Fruit fly (Drosophila melanogaster) S2 (cell line): ENCODE data around the gene CG13784.

Source experiments
- CG8478 ChIP-seq: fragments of >200 bp; optimal IDR thresholded peaks from 2 replicates; lab custom pipeline; 2018
- CTCF ChIP-seq, 2 experiments: fragments of >200 bp; optimal IDR thresholded peaks; 2 replicates each; lab custom pipeline; 2018

CG13784 gene

DNA sequence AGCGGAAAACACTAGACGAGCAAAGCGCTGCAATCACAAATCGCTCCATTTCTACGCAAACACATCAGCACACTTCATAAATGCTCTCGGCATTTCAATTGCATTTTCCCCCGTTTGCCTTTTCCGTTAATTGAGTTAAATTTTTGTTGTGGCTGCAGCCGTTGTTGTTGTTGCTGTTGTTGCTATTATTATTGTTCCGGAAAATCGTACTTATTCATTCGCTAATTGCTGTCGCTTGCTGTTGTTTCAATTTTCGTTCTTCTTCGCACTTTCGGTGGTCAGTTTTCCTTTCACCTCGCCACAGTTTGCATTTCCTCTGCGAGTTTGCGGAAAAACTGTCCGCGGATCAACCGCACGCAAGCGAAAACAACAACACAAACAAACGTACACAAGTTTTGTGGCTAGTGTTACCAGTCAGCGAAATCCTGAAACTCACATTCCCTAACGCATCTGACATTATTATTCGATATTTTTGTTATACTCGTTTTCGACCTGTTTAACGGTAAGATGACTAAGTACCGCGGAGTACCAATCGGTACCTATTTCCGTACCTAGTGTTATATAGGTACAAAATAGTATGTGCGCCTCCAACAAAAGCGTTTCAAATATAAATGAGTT lies at the start of gene CG13784:
Gene CG13784, minus strand, starts transcription at position 384 of the 618 bp plus-strand sequence.
- TF ChIP-seq CG8478 (lab: Kevin White, UChicago) (no peak), CTCF (optimal IDR thresholded peaks at IDR 0.05; lab: Kevin White, UChicago) (peak; percentile 30 to 46)

DNA sequence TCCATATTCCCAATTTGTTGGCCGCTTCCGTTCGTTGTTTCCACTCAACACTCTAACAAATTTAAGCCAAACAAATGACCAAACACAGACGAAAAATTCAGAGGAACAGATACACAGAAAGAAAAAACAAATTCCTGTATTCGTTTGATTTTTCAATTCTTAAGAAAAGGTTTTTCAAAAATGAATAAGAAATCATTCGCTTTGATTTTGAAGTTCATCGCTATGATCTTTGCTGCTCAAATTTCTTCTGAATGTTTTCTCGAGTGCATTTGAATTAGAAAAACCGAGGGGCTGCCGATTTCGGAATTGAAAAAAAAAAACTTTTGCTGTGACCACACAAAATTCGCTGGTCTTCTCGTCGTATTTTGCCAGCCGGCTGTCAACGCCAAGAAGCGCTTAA lies 46.1 kb upstream of the CG13784 start:
- TF ChIP-seq CG8478 (lab: Kevin White, UChicago) (no peak), CTCF (optimal IDR thresholded peaks at IDR 0.05; lab: Kevin White, UChicago) (no peak)

DNA sequence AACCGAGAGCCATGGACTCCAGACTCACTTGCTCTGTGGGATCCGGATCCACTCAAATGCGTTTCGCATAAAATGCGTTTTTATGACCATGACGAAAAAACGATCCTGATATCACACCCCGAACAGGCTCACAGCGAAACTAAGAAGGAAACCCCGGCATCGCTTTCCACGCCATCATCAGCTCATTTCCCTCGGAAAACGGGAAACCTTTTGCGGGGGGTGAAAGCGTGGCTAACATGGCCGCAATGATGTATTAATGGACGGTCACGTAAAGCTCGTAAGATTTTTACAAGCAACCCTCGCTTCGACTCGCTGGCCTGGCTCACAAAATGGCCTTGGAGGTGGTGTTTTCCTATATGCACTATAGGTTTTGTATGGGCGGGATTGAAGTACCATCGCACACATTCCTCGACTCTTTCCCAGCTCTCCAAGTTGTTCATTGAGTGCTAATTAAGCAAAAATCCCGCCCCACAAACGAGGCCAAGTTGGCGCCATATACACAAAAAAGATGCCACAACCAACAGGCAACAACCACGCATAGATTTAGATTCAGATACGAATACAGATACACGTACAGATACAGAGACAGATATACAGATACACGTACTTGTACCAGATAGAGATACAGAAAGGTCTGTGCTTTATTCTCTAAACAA lies 45.2 kb upstream of the CG13784 start:
- TF ChIP-seq CG8478 (lab: Kevin White, UChicago) (no peak), CTCF (optimal IDR thresholded peaks at IDR 0.05; lab: Kevin White, UChicago) (no peak)

DNA sequence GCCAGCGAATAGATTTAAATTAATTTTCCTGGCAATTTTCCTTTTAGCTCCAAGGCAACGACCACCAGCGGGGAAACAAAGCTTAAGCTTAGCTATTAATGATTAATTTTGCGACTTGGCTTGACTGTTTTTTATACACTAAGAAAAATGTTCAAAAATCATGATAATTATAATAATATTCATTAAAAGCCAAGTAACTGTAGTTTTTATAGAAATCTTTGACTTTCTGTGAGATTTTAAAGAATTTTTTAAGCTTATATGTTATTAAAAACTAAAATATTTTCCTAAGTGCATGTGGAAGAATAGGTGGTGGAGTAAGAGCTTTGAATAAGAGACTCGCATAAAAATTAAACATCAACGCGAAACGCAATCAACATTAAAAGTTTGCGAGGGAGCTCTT lies 44.6 kb upstream of the CG13784 start:
- TF ChIP-seq CTCF (optimal IDR thresholded peaks at IDR 0.05; lab: Kevin White, UChicago) (no peak), CG8478 (lab: Kevin White, UChicago) (no peak)

DNA sequence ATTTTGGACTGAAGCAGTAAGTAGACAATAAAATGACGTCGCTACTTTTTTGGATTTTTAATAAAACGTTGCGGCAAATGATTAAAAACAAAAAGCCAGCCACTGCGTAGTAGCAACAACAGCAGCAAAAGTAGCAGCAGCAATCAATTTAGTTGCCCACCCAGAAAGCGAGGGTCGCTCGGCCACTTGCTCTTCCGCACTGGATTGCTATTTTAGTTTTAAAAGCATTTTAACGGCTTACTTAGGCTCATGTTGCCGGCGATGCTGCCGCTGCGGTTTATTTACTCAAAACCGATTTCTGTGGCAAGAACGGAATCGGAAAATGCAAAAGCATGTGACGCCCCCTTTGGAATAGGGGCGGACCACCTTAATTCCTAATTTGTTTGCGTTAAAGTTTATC lies 42.7 kb upstream of the CG13784 start:
- TF ChIP-seq CTCF (optimal IDR thresholded peaks at IDR 0.05; lab: Kevin White, UChicago) (no peak), CG8478 (lab: Kevin White, UChicago) (no peak)

DNA sequence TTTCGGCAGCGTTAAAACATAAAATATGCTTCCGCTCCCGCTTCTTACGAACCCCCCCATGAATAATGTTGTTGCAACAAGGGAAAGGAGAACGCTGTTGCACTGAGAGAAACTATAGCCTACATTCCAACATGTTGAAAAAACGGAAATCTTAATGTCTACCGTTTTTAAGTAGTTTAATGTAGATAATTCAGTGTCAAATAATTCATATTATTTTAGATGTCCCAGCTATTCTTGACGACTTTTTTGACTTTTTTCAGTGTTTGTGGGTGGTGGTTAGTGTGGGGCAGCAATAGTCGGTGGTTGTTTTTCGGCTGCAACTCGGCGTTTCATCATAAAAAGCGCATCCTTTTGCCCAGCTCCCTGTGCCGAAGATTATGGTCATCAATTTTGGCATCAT lies 42.2 kb upstream of the CG13784 start:
- TF ChIP-seq CG8478 (lab: Kevin White, UChicago) (no peak), CTCF (optimal IDR thresholded peaks at IDR 0.05; lab: Kevin White, UChicago) (no peak)

DNA sequence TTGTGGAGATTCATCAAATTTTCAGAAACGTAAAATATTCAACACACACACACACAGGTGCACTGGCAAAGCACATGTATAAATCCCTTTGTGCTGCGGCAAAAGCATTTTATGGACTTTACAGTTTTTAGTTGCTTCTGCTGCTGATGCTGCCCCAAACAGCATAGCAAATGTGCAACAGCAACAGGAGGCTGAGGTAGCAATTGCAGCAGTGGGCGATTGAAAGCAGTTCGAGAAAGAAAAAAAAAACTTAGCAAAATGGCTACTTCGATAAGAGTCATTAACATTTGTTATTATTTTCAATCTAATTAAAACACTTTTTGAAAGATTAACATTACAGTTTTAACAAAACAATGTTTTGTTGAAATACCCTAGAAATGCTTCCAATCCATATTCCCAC lies 40.4 kb upstream of the CG13784 start:
- no peak for TF ChIP-seq CG8478 (lab: Kevin White, UChicago)

DNA sequence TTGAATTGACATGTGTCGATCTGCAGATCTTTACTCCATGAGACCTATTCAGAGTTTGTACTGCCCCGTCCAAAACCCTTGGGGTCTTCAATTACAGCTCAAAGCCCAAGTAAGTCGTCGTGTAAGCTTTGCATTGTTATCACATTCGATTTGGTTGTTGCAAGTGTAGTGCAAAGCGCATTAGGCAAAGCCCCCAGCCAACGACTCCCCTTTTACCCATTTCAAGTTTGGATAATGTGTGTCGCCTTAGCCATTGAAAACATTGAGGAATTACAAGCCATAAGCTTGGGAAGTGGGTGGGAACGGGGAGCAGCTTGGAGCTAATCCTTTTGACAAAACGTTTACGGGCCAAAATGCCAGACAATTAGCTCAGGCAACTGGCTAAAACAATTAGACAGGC lies 39.7 kb upstream of the CG13784 start:
- no peak for TF ChIP-seq CG8478 (lab: Kevin White, UChicago)
- TF ChIP-seq CTCF (optimal IDR thresholded peaks at IDR 0.05; lab: Kevin White, UChicago), result no peak

DNA sequence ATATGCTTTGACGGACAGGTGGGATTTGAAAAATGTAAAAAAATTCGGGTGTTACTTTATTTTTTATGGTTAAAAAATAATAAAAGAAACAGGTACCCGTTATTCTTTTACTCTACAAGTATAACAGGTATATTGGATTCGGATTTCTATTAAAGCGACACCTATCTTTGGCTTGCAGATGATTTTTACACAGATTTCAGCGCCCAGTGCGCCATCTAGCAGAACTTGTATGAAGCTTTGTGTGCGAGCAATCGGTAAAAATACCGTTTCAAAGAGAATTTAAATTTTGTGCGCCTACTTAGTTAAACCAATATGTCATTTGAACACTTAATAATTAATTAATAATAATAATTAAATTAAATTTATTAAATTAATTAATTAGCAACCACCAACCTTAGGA lies 38.3 kb upstream of the CG13784 start:
- TF ChIP-seq CG8478 (lab: Kevin White, UChicago) (no peak), CTCF (optimal IDR thresholded peaks at IDR 0.05; lab: Kevin White, UChicago) (peak; percentile 90 to 97)

DNA sequence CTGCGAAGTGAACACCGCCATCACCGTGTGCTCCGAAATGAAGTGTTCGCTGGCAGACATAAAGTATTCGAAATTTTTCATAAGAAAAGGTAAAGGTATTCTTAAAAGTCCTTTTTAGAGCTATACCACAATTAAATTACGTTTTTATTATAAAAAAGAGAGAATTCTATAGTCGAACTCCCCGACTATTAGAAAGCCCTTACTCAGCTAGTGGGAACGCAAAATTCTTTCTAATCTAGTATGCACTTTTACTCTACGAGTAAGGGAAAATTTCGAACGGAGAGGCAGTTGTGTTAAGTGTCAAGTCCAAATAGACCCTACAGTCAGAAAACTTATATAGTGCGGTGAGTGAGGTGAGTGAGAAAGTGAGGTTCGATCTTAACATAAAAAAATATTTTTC lies 37.4 kb upstream of the CG13784 start, which contains the start of gene CG31909:
Gene CG31909, plus strand, starts transcription at position 301 of the 400 bp plus-strand sequence.
- TF ChIP-seq CG8478 (lab: Kevin White, UChicago) (no peak), CTCF (optimal IDR thresholded peaks at IDR 0.05; lab: Kevin White, UChicago) (no peak)

DNA sequence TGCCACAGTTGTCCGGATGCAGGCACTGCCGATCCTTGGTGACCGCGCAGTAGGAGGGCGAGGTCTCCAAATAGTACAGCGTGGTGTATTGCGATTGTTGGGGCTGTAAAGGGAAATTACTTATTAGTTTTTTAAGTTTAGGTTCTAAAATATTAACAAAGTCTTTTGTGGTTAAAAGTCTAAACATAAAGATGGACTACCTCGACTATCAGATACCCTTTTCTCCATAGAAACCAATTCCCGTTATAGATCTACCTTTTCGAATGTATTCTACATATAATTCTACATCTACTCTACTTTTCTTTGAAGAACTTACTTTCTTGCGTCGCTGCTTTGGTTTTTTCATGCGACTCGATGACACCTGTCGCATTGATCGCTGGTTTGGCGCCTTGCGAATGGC lies 36.3 kb upstream of the CG13784 start:
- TF ChIP-seq CG8478 (lab: Kevin White, UChicago), result no peak
- peak in 1 of 2 experiments; percentile 19 for TF ChIP-seq CTCF (optimal IDR thresholded peaks at IDR 0.05; lab: Kevin White, UChicago)

DNA sequence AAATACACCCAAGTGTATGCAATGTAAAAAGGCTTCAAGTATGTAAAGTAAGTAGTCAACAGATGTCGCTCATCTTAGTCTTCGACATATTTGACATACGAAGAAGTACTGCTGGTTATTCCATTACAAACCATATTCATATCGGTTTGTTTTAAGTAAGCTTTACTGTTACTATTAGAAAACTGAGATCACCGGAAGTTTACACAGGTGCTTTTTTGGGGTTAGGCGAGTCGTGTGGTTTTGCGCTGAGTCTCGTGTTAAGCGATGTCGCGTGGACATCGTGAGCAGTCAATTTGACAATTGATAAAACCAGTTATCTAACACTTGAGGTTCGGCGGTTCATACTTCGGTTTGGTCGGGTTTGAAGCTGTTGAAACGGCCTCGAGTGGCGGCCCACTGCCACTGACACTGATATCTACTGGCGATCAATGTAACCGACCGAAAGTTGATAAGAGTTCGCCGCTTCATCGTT lies 34.9 kb upstream of the CG13784 start:
- TF ChIP-seq CG8478 (lab: Kevin White, UChicago) (no peak), CTCF (optimal IDR thresholded peaks at IDR 0.05; lab: Kevin White, UChicago) (peak; percentile 64 to 69)

DNA sequence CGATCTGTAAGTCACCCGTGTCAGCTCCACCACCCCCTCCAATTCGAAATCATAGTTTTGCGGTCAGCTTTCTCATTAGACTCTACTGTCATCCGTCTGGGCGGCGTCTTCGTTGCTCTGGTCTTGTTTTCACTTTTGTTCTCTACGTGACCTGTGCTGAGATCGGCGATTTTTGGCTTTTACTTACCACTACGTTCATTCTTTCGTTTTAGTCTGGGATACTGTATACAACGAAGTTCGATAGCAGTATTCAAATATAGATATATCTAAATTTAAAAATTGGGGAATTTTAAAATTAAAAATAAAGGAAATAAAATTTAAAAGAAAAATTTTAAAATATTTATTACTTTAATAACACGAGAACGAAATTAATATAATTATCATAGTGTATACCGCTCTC lies 33.0 kb upstream of the CG13784 start, which contains the start of gene CG13786:
Gene CG13786, minus strand, starts transcription at position 101 of the 400 bp plus-strand sequence.
- no peak for TF ChIP-seq CG8478 (lab: Kevin White, UChicago)
- no peak for TF ChIP-seq CTCF (optimal IDR thresholded peaks at IDR 0.05; lab: Kevin White, UChicago)

DNA sequence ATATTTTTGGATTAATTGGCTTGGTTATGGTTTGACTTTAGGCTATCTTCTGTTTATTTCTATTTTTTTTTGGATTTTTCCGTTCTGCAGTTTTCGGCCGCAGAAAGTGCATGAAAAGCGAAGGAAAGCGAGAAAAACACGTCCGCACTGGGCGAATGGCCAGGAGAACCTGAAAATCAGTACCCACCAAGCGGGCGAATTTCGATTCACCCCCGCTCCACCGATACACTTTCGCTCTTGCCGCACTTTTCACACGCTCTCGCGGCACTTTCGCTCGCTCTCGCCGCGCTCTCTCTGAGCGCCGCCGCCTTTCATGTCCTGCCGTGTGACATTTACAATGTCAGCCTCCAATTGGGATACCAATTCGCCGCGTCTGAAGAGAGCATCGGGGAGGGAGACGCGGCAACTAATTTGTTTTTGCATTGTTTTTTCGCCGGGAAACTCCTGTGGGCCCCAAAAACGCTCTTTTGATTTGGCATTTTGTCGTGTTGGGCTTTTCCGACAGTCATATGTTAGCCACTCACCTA lies 29.5 kb upstream of the CG13784 start, which contains the start of gene Ndae1:
Gene Ndae1, minus strand, starts transcription at position 51 of the 527 bp plus-strand sequence.
- TF ChIP-seq CTCF (optimal IDR thresholded peaks at IDR 0.05; lab: Kevin White, UChicago), result no peak
- no peak for TF ChIP-seq CG8478 (lab: Kevin White, UChicago)

DNA sequence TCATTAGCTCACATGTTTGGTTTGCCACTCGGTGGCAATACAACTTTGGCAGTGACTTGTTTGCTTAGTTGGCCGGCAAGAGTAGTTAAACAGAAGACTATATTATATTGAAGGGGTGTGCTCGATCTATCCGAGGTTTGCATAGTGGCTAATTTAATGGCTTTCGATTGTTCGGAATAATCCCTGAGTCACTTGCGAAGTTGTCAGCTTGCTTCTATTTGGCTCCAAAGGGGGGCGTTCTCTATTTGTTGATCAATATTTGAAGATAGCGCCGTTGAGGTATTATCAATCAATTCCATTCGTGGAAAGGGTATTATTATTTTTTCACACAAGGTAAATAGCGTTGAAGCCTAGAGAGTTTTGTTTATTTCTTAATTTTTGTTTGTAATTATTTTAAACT lies 28.3 kb upstream of the CG13784 start:
- TF ChIP-seq CTCF (optimal IDR thresholded peaks at IDR 0.05; lab: Kevin White, UChicago), result no peak
- TF ChIP-seq CG8478 (lab: Kevin White, UChicago), result no peak
